Worm (Caenorhabditis elegans) whole organism, L1 larva: ENCODE data around the gene tsr-1.

ENCODE experiments used
- ama-1 ChIP-seq: fragments of 150-350 bp; optimal IDR thresholded peaks from 2 replicates; lab custom pipeline; 2014
- ces-1 ChIP-seq: fragments of 150-350 bp; optimal IDR thresholded peaks from 2 replicates; lab custom pipeline; 2014; ENCODE audit warnings: missing biosample characterization, missing genetic modification reagents, missing genetic modification characterization
- elt-3 ChIP-seq, 6 experiments: fragments of 150-350 bp in 1 of 6; sonication (generic microtip); optimal IDR thresholded peaks; 2 replicates each; lab custom pipeline; 2017 to 2018; ENCODE audit warnings: missing biosample characterization in 6 of 6, missing genetic modification characterization in 6 of 6, inconsistent platforms in 1 of 6
- fos-1 ChIP-seq: fragments of 150-350 bp; optimal IDR thresholded peaks from 2 replicates; lab custom pipeline; 2014; ENCODE audit warnings: missing biosample characterization, missing genetic modification characterization
- lsy-2 ChIP-seq, 2 experiments: fragments of 150-350 bp; optimal IDR thresholded peaks; 2 replicates each; lab custom pipeline; 2014; ENCODE audit warnings: missing biosample characterization in 2 of 2, missing genetic modification characterization in 2 of 2
- mab-9 ChIP-seq: fragments of 200-800 bp; sonication (Bioruptor generic); IDR thresholded peaks from 2 replicates; pipeline ENCODE4 v1.3.6; 2022; ENCODE audit warnings: missing genetic modification reagents, missing genetic modification characterization, missing compliant biosample characterization
- nhr-237 ChIP-seq: fragments of 150-350 bp; optimal IDR thresholded peaks from 2 replicates; lab custom pipeline; 2014; ENCODE audit warnings: missing biosample characterization, missing genetic modification characterization
- nhr-28 ChIP-seq: fragments of 150-350 bp; optimal IDR thresholded peaks from 2 replicates; lab custom pipeline; 2014; ENCODE audit warnings: missing biosample characterization, missing genetic modification characterization
- nhr-76 ChIP-seq: sonication (generic microtip); optimal IDR thresholded peaks from 2 replicates; lab custom pipeline; 2017; ENCODE audit warnings: missing biosample characterization, missing genetic modification characterization
- rnt-1 ChIP-seq: sonication (generic microtip); optimal IDR thresholded peaks from 2 replicates; lab custom pipeline; 2016; ENCODE audit warnings: mild to moderate bottlenecking, missing genetic modification characterization, moderate library complexity, missing compliant biosample characterization
- snu-23 ChIP-seq: sonication (generic microtip); optimal IDR thresholded peaks from 2 replicates; lab custom pipeline; 2016; ENCODE audit warnings: missing genetic modification characterization, missing compliant biosample characterization
- swsn-7 ChIP-seq: sonication (generic microtip); optimal IDR thresholded peaks from 2 replicates; lab custom pipeline; 2016; ENCODE audit warnings: missing genetic modification characterization, missing compliant biosample characterization

ce11 chrII:2417889-2418288, 55.3 kb downstream of the tsr-1 start, which contains the start of the genes F42G2.5 and F42G2.7:
- TF ChIP-seq swsn-7 (tag; lab: Kevin White, UChicago), result no peak
- no peak for TF ChIP-seq nhr-76 (tag; lab: Kevin White, UChicago)
- TF ChIP-seq nhr-28 (tag; lab: Kevin White, UChicago), result no peak
- no peak for TF ChIP-seq nhr-237 (tag; lab: Kevin White, UChicago)
- no peak for TF ChIP-seq fos-1 (tag; lab: Kevin White, UChicago)
- TF ChIP-seq rnt-1, result no peak
- TF ChIP-seq ces-1 (GFP tag; lab: Kevin White, UChicago), result no peak
- no peak for TF ChIP-seq lsy-2 (tag; optimal IDR thresholded peaks at IDR 0.05; lab: Kevin White, UChicago)
- no peak for TF ChIP-seq elt-3 (tag; optimal IDR thresholded peaks at IDR 0.05; lab: Kevin White, UChicago)
- no peak for TF ChIP-seq snu-23
- no peak for TF ChIP-seq ama-1 (lab: Kevin White, UChicago)
- TF ChIP-seq mab-9 (GFP tag; lab: Robert Waterston, UW), result no peak
